Worm (Caenorhabditis elegans) whole organism, L1 larva: ENCODE data around the gene srv-34.
A peak's percentile ranks its signal among the peaks of the same experiment; 100 is the strongest.

ENCODE experiments used
- C16A3.4 ChIP-seq: fragments of 150-350 bp; optimal IDR thresholded peaks from 2 replicates; lab custom pipeline; 2014; ENCODE audit warnings: missing biosample characterization, missing genetic modification characterization
- F16B12.6 ChIP-seq: fragments of 150-350 bp; optimal IDR thresholded peaks from 2 replicates; lab custom pipeline; 2014; ENCODE audit warnings: missing biosample characterization, missing genetic modification characterization
- aha-1 ChIP-seq: fragments of 150-350 bp; optimal IDR thresholded peaks from 2 replicates; lab custom pipeline; 2014; ENCODE audit warnings: missing biosample characterization, missing genetic modification characterization
- aly-2 ChIP-seq: fragments of 150-350 bp; optimal IDR thresholded peaks from 2 replicates; lab custom pipeline; 2014; ENCODE audit warnings: missing biosample characterization, missing genetic modification characterization
- ama-1 ChIP-seq: fragments of 150-350 bp; optimal IDR thresholded peaks from 2 replicates; lab custom pipeline; 2014
- blmp-1 ChIP-seq: fragments of 150-350 bp; optimal IDR thresholded peaks from 2 replicates; lab custom pipeline; 2014; ENCODE audit warnings: missing biosample characterization, missing genetic modification characterization
- ceh-63 ChIP-seq: fragments of 200-800 bp; sonication (Bioruptor generic); optimal IDR thresholded peaks from 2 replicates; lab custom pipeline; 2018; ENCODE audit warnings: mild to moderate bottlenecking, missing genetic modification characterization, missing compliant biosample characterization
- ceh-8 ChIP-seq: fragments of 200-800 bp; sonication (Bioruptor generic); optimal IDR thresholded peaks from 2 replicates; lab custom pipeline; 2018; ENCODE audit warnings: mild to moderate bottlenecking, missing genetic modification characterization, moderate library complexity, missing compliant biosample characterization
- ceh-82 ChIP-seq, 3 experiments: fragments of 150-350 bp in 1 of 3; sonication (generic microtip) in 2 of 3; optimal IDR thresholded peaks; 2 replicates each; lab custom pipeline; 2014 to 2017; ENCODE audit warnings: missing biosample characterization in 3 of 3, missing genetic modification characterization in 3 of 3
- ceh-90 ChIP-seq: sonication (generic microtip); optimal IDR thresholded peaks from 2 replicates; lab custom pipeline; 2016; ENCODE audit warnings: missing genetic modification characterization, missing compliant biosample characterization
- ces-1 ChIP-seq: fragments of 150-350 bp; optimal IDR thresholded peaks from 2 replicates; lab custom pipeline; 2014; ENCODE audit warnings: missing biosample characterization, missing genetic modification reagents, missing genetic modification characterization
- dpl-1 ChIP-seq, 3 experiments: fragments of 150-350 bp in 2 of 3; sonication (generic microtip) in 1 of 3; optimal IDR thresholded peaks; 2 replicates each; lab custom pipeline; 2014 to 2017; ENCODE audit warnings: missing biosample characterization in 3 of 3, missing genetic modification characterization in 3 of 3, missing genetic modification reagents in 3 of 3
- dsc-1 ChIP-seq: sonication (generic microtip); optimal IDR thresholded peaks from 2 replicates; lab custom pipeline; 2016; ENCODE audit warnings: mild to moderate bottlenecking, missing genetic modification characterization, missing compliant biosample characterization
- egl-13 ChIP-seq: sonication (generic microtip); optimal IDR thresholded peaks from 2 replicates; lab custom pipeline; 2016; ENCODE audit warnings: missing genotype, missing genetic modification reagents, missing genetic modification characterization, missing compliant biosample characterization
- egl-27 ChIP-seq, 2 experiments: fragments of 150-350 bp in 1 of 2; sonication (generic microtip); optimal IDR thresholded peaks; 3 replicates each; lab custom pipeline; 2017 to 2018; ENCODE audit warnings: missing biosample characterization in 2 of 2, missing genetic modification characterization in 2 of 2, missing genetic modification reagents in 2 of 2
- elt-3 ChIP-seq, 6 experiments: fragments of 150-350 bp in 1 of 6; sonication (generic microtip); optimal IDR thresholded peaks; 2 replicates each; lab custom pipeline; 2017 to 2018; ENCODE audit warnings: missing biosample characterization in 6 of 6, missing genetic modification characterization in 6 of 6, inconsistent platforms in 1 of 6
- fkh-10 ChIP-seq: sonication (generic microtip); optimal IDR thresholded peaks from 2 replicates; lab custom pipeline; 2017; ENCODE audit warnings: missing biosample characterization, missing genetic modification reagents, missing genetic modification characterization
- fkh-8 ChIP-seq: sonication (generic microtip); optimal IDR thresholded peaks from 2 replicates; lab custom pipeline; 2016; ENCODE audit warnings: mild to moderate bottlenecking, missing genetic modification characterization, missing compliant biosample characterization
- grh-1 ChIP-seq: fragments of 200-800 bp; sonication (Bioruptor generic); IDR thresholded peaks from 2 replicates; pipeline ENCODE4 v1.3.6; 2022; ENCODE audit warnings: missing genetic modification reagents, missing genetic modification characterization, missing compliant biosample characterization
- hlh-17 ChIP-seq: fragments of 200-800 bp; sonication (Bioruptor generic); optimal IDR thresholded peaks from 2 replicates; lab custom pipeline; 2018; ENCODE audit warnings: missing genetic modification characterization, mild to moderate bottlenecking, missing compliant biosample characterization, moderate library complexity, borderline replicate concordance
- hlh-4 ChIP-seq: sonication (generic microtip); optimal IDR thresholded peaks from 2 replicates; lab custom pipeline; 2016; ENCODE audit warnings: mild to moderate bottlenecking, missing genetic modification characterization, missing compliant biosample characterization
- hpl-2 ChIP-seq: fragments of 150-350 bp; optimal IDR thresholded peaks from 2 replicates; lab custom pipeline; 2014; ENCODE audit warnings: missing biosample characterization, missing genetic modification reagents, missing genetic modification characterization
- isw-1 ChIP-seq: fragments of 200-800 bp; sonication (Bioruptor generic); IDR thresholded peaks from 2 replicates; pipeline ENCODE4 v1.3.6; 2022; ENCODE audit warnings: missing genetic modification characterization, missing compliant biosample characterization
- lin-13 ChIP-seq: fragments of 150-350 bp; optimal IDR thresholded peaks from 2 replicates; lab custom pipeline; 2014; ENCODE audit warnings: missing biosample characterization, missing genetic modification reagents, missing genetic modification characterization
- lin-14 ChIP-seq: fragments of 200-800 bp; sonication (Bioruptor generic); optimal IDR thresholded peaks from 2 replicates; lab custom pipeline; 2018; ENCODE audit warnings: mild to moderate bottlenecking, missing genetic modification characterization, moderate library complexity, missing compliant biosample characterization
- lin-15B ChIP-seq: fragments of 150-350 bp; sonication (generic microtip); optimal IDR thresholded peaks from 3 replicates; lab custom pipeline; 2014; ENCODE audit warnings: missing biosample characterization, missing genetic modification characterization
- lin-35 ChIP-seq, 2 experiments: fragments of 150-350 bp; optimal IDR thresholded peaks; 2 replicates each; lab custom pipeline; 2014; ENCODE audit warnings: missing biosample characterization in 2 of 2, missing genetic modification characterization in 2 of 2, missing genetic modification reagents in 2 of 2
- lin-39 ChIP-seq: fragments of 150-350 bp; optimal IDR thresholded peaks from 2 replicates; lab custom pipeline; 2014; ENCODE audit warnings: missing biosample characterization, missing genetic modification reagents, missing genetic modification characterization
- lir-3 ChIP-seq: sonication (generic microtip); optimal IDR thresholded peaks from 2 replicates; lab custom pipeline; 2016; ENCODE audit warnings: mild to moderate bottlenecking, missing genetic modification characterization, moderate library complexity, missing compliant biosample characterization; ENCODE audit not compliant: poor library complexity
- lsy-2 ChIP-seq, 2 experiments: fragments of 150-350 bp; optimal IDR thresholded peaks; 2 replicates each; lab custom pipeline; 2014; ENCODE audit warnings: missing biosample characterization in 2 of 2, missing genetic modification characterization in 2 of 2
- mef-2 ChIP-seq: fragments of 150-350 bp; optimal IDR thresholded peaks from 2 replicates; lab custom pipeline; 2014; ENCODE audit warnings: missing biosample characterization, missing genetic modification characterization
- mep-1 ChIP-seq: fragments of 150-350 bp; optimal IDR thresholded peaks from 2 replicates; lab custom pipeline; 2014; ENCODE audit warnings: missing biosample characterization, missing genetic modification characterization
- nhr-11 ChIP-seq: fragments of 150-350 bp; optimal IDR thresholded peaks from 2 replicates; lab custom pipeline; 2014; ENCODE audit warnings: missing biosample characterization, missing genetic modification characterization
- nhr-12 ChIP-seq: sonication (generic microtip); optimal IDR thresholded peaks from 2 replicates; lab custom pipeline; 2017; ENCODE audit warnings: missing biosample characterization, missing genetic modification characterization
- nhr-19 ChIP-seq: fragments of 200-800 bp; sonication (Bioruptor generic); conservative IDR thresholded peaks from 2 replicates; pipeline ENCODE4 v1.3.6; 2022; ENCODE audit warnings: missing genetic modification characterization, missing compliant biosample characterization
- nhr-20 ChIP-seq: sonication (generic microtip); optimal IDR thresholded peaks from 2 replicates; lab custom pipeline; 2016; ENCODE audit warnings: mild to moderate bottlenecking, missing genetic modification characterization, missing compliant biosample characterization
- nhr-28 ChIP-seq: fragments of 150-350 bp; optimal IDR thresholded peaks from 2 replicates; lab custom pipeline; 2014; ENCODE audit warnings: missing biosample characterization, missing genetic modification characterization
- nhr-71 ChIP-seq: sonication (generic microtip); optimal IDR thresholded peaks from 2 replicates; lab custom pipeline; 2016; ENCODE audit warnings: mild to moderate bottlenecking, missing genetic modification characterization, moderate library complexity, missing compliant biosample characterization
- nhr-77 ChIP-seq: fragments of 150-350 bp; optimal IDR thresholded peaks from 2 replicates; lab custom pipeline; 2014; ENCODE audit warnings: missing biosample characterization, missing genetic modification characterization
- nhr-84 ChIP-seq: sonication (generic microtip); optimal IDR thresholded peaks from 2 replicates; lab custom pipeline; 2017; ENCODE audit warnings: missing biosample characterization, missing genetic modification characterization
- nhr-90 ChIP-seq: sonication (generic microtip); optimal IDR thresholded peaks from 2 replicates; lab custom pipeline; 2016; ENCODE audit warnings: mild to moderate bottlenecking, missing genetic modification characterization, missing compliant biosample characterization; ENCODE audit not compliant: poor library complexity
- pax-3 ChIP-seq: fragments of 200-800 bp; sonication (Bioruptor generic); optimal IDR thresholded peaks from 2 replicates; lab custom pipeline; 2018; ENCODE audit warnings: mild to moderate bottlenecking, missing genetic modification characterization, moderate library complexity, missing compliant biosample characterization
- snu-23 ChIP-seq: sonication (generic microtip); optimal IDR thresholded peaks from 2 replicates; lab custom pipeline; 2016; ENCODE audit warnings: missing genetic modification characterization, missing compliant biosample characterization
- sox-4 ChIP-seq: sonication (generic microtip); optimal IDR thresholded peaks from 2 replicates; lab custom pipeline; 2016; ENCODE audit warnings: missing genetic modification characterization, missing compliant biosample characterization
- sptf-1 ChIP-seq: fragments of 150-350 bp; optimal IDR thresholded peaks from 2 replicates; lab custom pipeline; 2014; ENCODE audit warnings: missing biosample characterization, missing genetic modification characterization
- sup-37 ChIP-seq: fragments of 200-800 bp; sonication (Bioruptor generic); optimal IDR thresholded peaks from 2 replicates; lab custom pipeline; 2018; ENCODE audit warnings: mild to moderate bottlenecking, missing genetic modification characterization, missing compliant biosample characterization
- swsn-7 ChIP-seq: sonication (generic microtip); optimal IDR thresholded peaks from 2 replicates; lab custom pipeline; 2016; ENCODE audit warnings: missing genetic modification characterization, missing compliant biosample characterization
- tbx-2 ChIP-seq: sonication (generic microtip); optimal IDR thresholded peaks from 2 replicates; lab custom pipeline; 2016; ENCODE audit warnings: missing genetic modification characterization, missing compliant biosample characterization
- tlp-1 ChIP-seq: fragments of 150-350 bp; optimal IDR thresholded peaks from 2 replicates; lab custom pipeline; 2014; ENCODE audit warnings: missing biosample characterization, missing genetic modification characterization
- unc-30 ChIP-seq: sonication (generic microtip); optimal IDR thresholded peaks from 2 replicates; lab custom pipeline; 2017; ENCODE audit warnings: missing biosample characterization, missing genetic modification characterization
- unc-62 ChIP-seq: fragments of 150-350 bp; optimal IDR thresholded peaks from 2 replicates; lab custom pipeline; 2014; ENCODE audit warnings: missing biosample characterization, missing genetic modification reagents, missing genetic modification characterization
- unc-86 ChIP-seq: sonication (generic microtip); optimal IDR thresholded peaks from 2 replicates; lab custom pipeline; 2016; ENCODE audit warnings: missing genetic modification characterization, missing compliant biosample characterization
- xbp-1 ChIP-seq: sonication (generic microtip); optimal IDR thresholded peaks from 2 replicates; lab custom pipeline; 2016; ENCODE audit warnings: missing genetic modification characterization, missing compliant biosample characterization
- ztf-4 ChIP-seq: fragments of 150-350 bp; optimal IDR thresholded peaks from 2 replicates; lab custom pipeline; 2014; ENCODE audit warnings: missing biosample characterization, missing genetic modification characterization

The srv-34 gene

DNA sequence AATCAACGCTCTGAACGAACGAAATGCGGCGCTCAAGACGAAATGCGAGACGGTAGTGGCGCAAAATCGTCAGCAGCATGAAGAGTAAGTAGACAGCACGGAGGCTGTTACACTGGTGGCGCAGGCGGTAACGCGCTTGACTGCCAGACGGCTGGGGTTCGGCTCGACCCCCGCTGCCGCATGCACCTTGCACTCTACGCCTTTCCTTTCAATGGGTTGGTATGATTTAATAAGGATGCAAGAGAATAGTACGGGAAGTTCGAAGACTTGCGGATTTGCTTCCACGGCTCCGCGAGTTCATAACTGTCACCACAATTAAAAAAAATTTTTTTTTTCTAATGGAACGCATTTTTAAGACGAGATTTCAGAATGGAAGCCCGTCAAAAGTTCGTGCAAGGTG, 4.5 kb downstream of the srv-34 start:
- peak; percentile 18 for TF ChIP-seq sup-37 (GFP tag; lab: Kevin White, UChicago)
- peak; percentile 22 for TF ChIP-seq aly-2 (tag; lab: Kevin White, UChicago)
- peak; percentile 59 to 76 (median 61) for TF ChIP-seq ceh-82 (tag; optimal IDR thresholded peaks at IDR 0.05; lab: Kevin White, UChicago)
- no peak for TF ChIP-seq lir-3
- peak; percentile 81 for TF ChIP-seq snu-23 (GFP tag; lab: Kevin White, UChicago)
- peak; percentile 47 for TF ChIP-seq xbp-1 (tag; lab: Kevin White, UChicago)
- peak; percentile 18 to 55 (median 47) for TF ChIP-seq dpl-1 (GFP tag; optimal IDR thresholded peaks at IDR 0.05; lab: Kevin White, UChicago)
- TF ChIP-seq ceh-90 (tag; lab: Kevin White, UChicago): no peak
- no peak for TF ChIP-seq lin-15B (tag; lab: Kevin White, UChicago)
- peak; percentile 73 for TF ChIP-seq mep-1 (tag; lab: Kevin White, UChicago)
- peak; percentile 3 for TF ChIP-seq blmp-1 (tag; lab: Kevin White, UChicago)
- TF ChIP-seq mef-2 (tag; lab: Kevin White, UChicago): no peak
- TF ChIP-seq tlp-1 (tag; lab: Kevin White, UChicago): no peak
- TF ChIP-seq nhr-12 (tag; lab: Kevin White, UChicago): no peak
- no peak for TF ChIP-seq unc-62 (GFP tag; lab: Kevin White, UChicago)
- TF ChIP-seq lin-13 (GFP tag; lab: Kevin White, UChicago): no peak
- TF ChIP-seq nhr-20: peak; percentile 74
- TF ChIP-seq isw-1 (GFP tag; lab: Robert Waterston, UW): peak; percentile 7; the same call in 1 of the 2 replicates
- TF ChIP-seq hpl-2 (GFP tag; lab: Kevin White, UChicago): no peak
- peak; percentile 75 for TF ChIP-seq nhr-19 (GFP tag; lab: Robert Waterston, UW)
- TF ChIP-seq swsn-7 (tag; lab: Kevin White, UChicago): peak; percentile 76
- no peak for TF ChIP-seq hlh-17 (GFP tag; lab: Kevin White, UChicago)
- TF ChIP-seq aha-1 (tag; lab: Kevin White, UChicago): no peak
- no peak for TF ChIP-seq ceh-63 (GFP tag; lab: Kevin White, UChicago)
- no peak for TF ChIP-seq nhr-11
- no peak for TF ChIP-seq ama-1 (lab: Kevin White, UChicago)
- peak; percentile 12 for TF ChIP-seq lin-39 (tag; lab: Kevin White, UChicago)
- TF ChIP-seq lsy-2 (tag; optimal IDR thresholded peaks at IDR 0.05; lab: Kevin White, UChicago): peak; percentile 44 to 45
- TF ChIP-seq sptf-1 (tag; lab: Kevin White, UChicago): no peak
- peak; percentile 17 for TF ChIP-seq fkh-8 (tag; lab: Kevin White, UChicago)
- TF ChIP-seq nhr-28 (tag; lab: Kevin White, UChicago): no peak
- TF ChIP-seq nhr-84 (tag; lab: Kevin White, UChicago): no peak
- TF ChIP-seq fkh-10 (GFP tag; lab: Kevin White, UChicago): no peak
- TF ChIP-seq dsc-1 (tag; lab: Kevin White, UChicago): peak; percentile 70
- TF ChIP-seq grh-1 (GFP tag; lab: Robert Waterston, UW): 0 out of 2 replicates have a peak, but pooled peaks have one; percentile 40
- TF ChIP-seq hlh-4 (tag; lab: Kevin White, UChicago): no peak
- TF ChIP-seq egl-27 (tag; optimal IDR thresholded peaks at IDR 0.05; lab: Kevin White, UChicago): no peak
- peak in 1 of 6 experiments; percentile 32 for TF ChIP-seq elt-3 (tag; optimal IDR thresholded peaks at IDR 0.05; lab: Kevin White, UChicago)
- TF ChIP-seq unc-30 (tag; lab: Kevin White, UChicago): no peak
- TF ChIP-seq nhr-77 (tag; lab: Kevin White, UChicago): peak; percentile 37
- TF ChIP-seq ztf-4: no peak
- peak; percentile 74 for TF ChIP-seq tbx-2
- TF ChIP-seq ces-1 (GFP tag; lab: Kevin White, UChicago): no peak
- no peak for TF ChIP-seq pax-3 (tag; lab: Kevin White, UChicago)
- peak; percentile 61 to 86 for TF ChIP-seq lin-35 (GFP tag; optimal IDR thresholded peaks at IDR 0.05; lab: Kevin White, UChicago)
- no peak for TF ChIP-seq unc-86
- peak; percentile 34 for TF ChIP-seq ceh-8 (GFP tag; lab: Kevin White, UChicago)
- TF ChIP-seq nhr-71: peak; percentile 82
- peak; percentile 7 for TF ChIP-seq F16B12.6
- TF ChIP-seq nhr-90 (tag; lab: Kevin White, UChicago): peak; percentile 88
- peak; percentile 74 for TF ChIP-seq C16A3.4 (tag; lab: Kevin White, UChicago)
- TF ChIP-seq egl-13 (tag; lab: Kevin White, UChicago): peak; percentile 42
- no peak for TF ChIP-seq lin-14 (GFP tag; lab: Kevin White, UChicago)
- TF ChIP-seq sox-4: no peak
